Fruit fly (Drosophila melanogaster) whole organism, embryonic: Measurements from ENCODE around the gene siz.
A peak's percentile ranks its signal among the peaks of the same experiment; 100 is the strongest.

Experiments used
- Atf3 ChIP-seq: fragments of 200-800 bp; sonication (Bioruptor generic); optimal IDR thresholded peaks from 3 replicates; lab custom pipeline; 2016; ENCODE audit warnings: missing biosample characterization, missing genetic modification characterization
- Atf6 ChIP-seq: fragments of 200-800 bp; sonication (Bioruptor generic); IDR thresholded peaks from 2 replicates; pipeline ENCODE4 v1.3.6; 2022; ENCODE audit warnings: missing biosample characterization, missing genetic modification characterization
- C15 ChIP-seq: fragments of 200-800 bp; sonication (Bioruptor generic); IDR thresholded peaks from 3 replicates; pipeline ENCODE4 v1.3.6; 2022; ENCODE audit warnings: missing biosample characterization, missing genetic modification characterization
- CG10209 ChIP-seq: fragments of 200-800 bp; sonication (Bioruptor generic); optimal IDR thresholded peaks from 3 replicates; lab custom pipeline; 2017; ENCODE audit warnings: missing biosample characterization, mild to moderate bottlenecking, missing genetic modification characterization, missing genetic modification reagents
- CG10654 ChIP-seq: fragments of 200-800 bp; sonication (Bioruptor generic); optimal IDR thresholded peaks from 2 replicates; lab custom pipeline; 2016; ENCODE audit warnings: missing biosample characterization, missing genetic modification characterization
- CG10979 ChIP-seq: fragments of 200-800 bp; sonication (Bioruptor generic); optimal IDR thresholded peaks from 2 replicates; lab custom pipeline; 2018; ENCODE audit warnings: missing biosample characterization, mild to moderate bottlenecking, missing genetic modification characterization, moderate library complexity
- CG11695 ChIP-seq: fragments of 200-800 bp; sonication (Bioruptor generic); IDR thresholded peaks from 3 replicates; pipeline ENCODE4 v1.3.6; 2022; ENCODE audit warnings: missing biosample characterization, missing genetic modification characterization
- CG12744 ChIP-seq: fragments of 200-800 bp; sonication (Bioruptor generic); optimal IDR thresholded peaks from 2 replicates; lab custom pipeline; 2016; ENCODE audit warnings: missing biosample characterization, missing genetic modification characterization
- CG12769 ChIP-seq: fragments of 200-800 bp; sonication (Bioruptor generic); optimal IDR thresholded peaks from 2 replicates; lab custom pipeline; 2019; ENCODE audit warnings: missing biosample characterization, mild to moderate bottlenecking, missing genetic modification characterization, moderate library complexity
- CG13296 ChIP-seq: fragments of 200-800 bp; sonication (Bioruptor generic); optimal IDR thresholded peaks from 3 replicates; lab custom pipeline; 2018; ENCODE audit warnings: missing biosample characterization, mild to moderate bottlenecking, missing genetic modification characterization
- CG15601 ChIP-seq: fragments of 200-800 bp; sonication (Bioruptor generic); optimal IDR thresholded peaks from 3 replicates; lab custom pipeline; 2019; ENCODE audit warnings: missing biosample characterization, mild to moderate bottlenecking, missing genetic modification characterization, moderate library complexity
- CG16815 ChIP-seq: fragments of 200-800 bp; sonication (Bioruptor generic); optimal IDR thresholded peaks from 3 replicates; lab custom pipeline; 2017; ENCODE audit warnings: missing biosample characterization, mild to moderate bottlenecking, missing genetic modification characterization
- CG3163 ChIP-seq: fragments of 200-800 bp; sonication (Bioruptor generic); optimal IDR thresholded peaks from 3 replicates; lab custom pipeline; 2016; ENCODE audit warnings: missing biosample characterization, missing genetic modification characterization
- CG32767 ChIP-seq: fragments of 200-800 bp; sonication (Bioruptor generic); IDR thresholded peaks from 2 replicates; pipeline ENCODE4 v1.3.6; 2022; ENCODE audit warnings: missing biosample characterization, missing genetic modification characterization
- CG32772 ChIP-seq: fragments of 200-800 bp; sonication (Bioruptor generic); IDR thresholded peaks from 2 replicates; pipeline ENCODE4 v1.3.6; 2022; ENCODE audit warnings: missing biosample characterization, missing genetic modification characterization
- CG3407 ChIP-seq: fragments of 200-800 bp; sonication (Bioruptor generic); optimal IDR thresholded peaks from 2 replicates; lab custom pipeline; 2018; ENCODE audit warnings: missing biosample characterization, mild to moderate bottlenecking, missing genetic modification characterization
- CG3726 ChIP-seq: fragments of 200-800 bp; sonication (Bioruptor generic); IDR thresholded peaks from 3 replicates; pipeline ENCODE4, ENCODE4 v1.3.6; 2022; ENCODE audit warnings: missing biosample characterization, missing genetic modification characterization
- CG4282 ChIP-seq: fragments of 200-800 bp; sonication (Bioruptor generic); optimal IDR thresholded peaks from 2 replicates; lab custom pipeline; 2016; ENCODE audit warnings: missing biosample characterization, missing genetic modification characterization
- CG4404 ChIP-seq: fragments of 200-800 bp; sonication (Bioruptor generic); IDR thresholded peaks from 2 replicates; pipeline ENCODE4 v1.3.6; 2022; ENCODE audit warnings: missing biosample characterization, missing genetic modification characterization
- CG4854 ChIP-seq: fragments of 200-800 bp; sonication (Bioruptor generic); optimal IDR thresholded peaks from 2 replicates; lab custom pipeline; 2016; ENCODE audit warnings: missing biosample characterization, missing genetic modification characterization, inconsistent platforms
- CG5180 ChIP-seq: fragments of 200-800 bp; sonication (Bioruptor generic); optimal IDR thresholded peaks from 3 replicates; lab custom pipeline; 2017; ENCODE audit warnings: missing biosample characterization, missing genetic modification characterization, mild to moderate bottlenecking, moderate library complexity, missing genetic modification reagents
- CG6854 ChIP-seq: fragments of 200-800 bp; sonication (Bioruptor generic); optimal IDR thresholded peaks from 3 replicates; lab custom pipeline; 2017; ENCODE audit warnings: missing biosample characterization, mild to moderate bottlenecking, missing genetic modification characterization
- CG8924 ChIP-seq: fragments of 200-800 bp; optimal IDR thresholded peaks from 3 replicates; lab custom pipeline; 2019; ENCODE audit warnings: missing biosample characterization, mild to moderate bottlenecking, missing genetic modification characterization, moderate library complexity
- CG8944 ChIP-seq: fragments of 200-800 bp; sonication (Bioruptor generic); optimal IDR thresholded peaks from 3 replicates; lab custom pipeline; 2016; ENCODE audit warnings: missing biosample characterization, missing genetic modification characterization
- Chrac-16 ChIP-seq: fragments of 200-800 bp; sonication (Bioruptor generic); optimal IDR thresholded peaks from 3 replicates; lab custom pipeline; 2016; ENCODE audit warnings: missing biosample characterization, missing genetic modification characterization
- D ChIP-seq, 2 experiments: fragments of 200-800 bp in 1 of 2; fragments of >200 bp in 1 of 2; sonication (Bioruptor generic) in 1 of 2; optimal IDR thresholded peaks; 2 replicates in 1 of 2; 3 replicates in 1 of 2; lab custom pipeline; 2017; ENCODE audit warnings: mild to moderate bottlenecking in 1 of 2, missing biosample characterization in 1 of 2, missing genetic modification characterization in 1 of 2, missing genetic modification reagents in 1 of 2
- Dek ChIP-seq: fragments of 200-800 bp; sonication (Bioruptor generic); optimal IDR thresholded peaks from 3 replicates; lab custom pipeline; 2019; ENCODE audit warnings: missing biosample characterization, mild to moderate bottlenecking, missing genetic modification characterization, moderate library complexity
- Dfd ChIP-seq, 2 experiments: fragments of >200 bp; optimal IDR thresholded peaks; 2 replicates each; lab custom pipeline; 2017; ENCODE audit warnings: missing biosample characterization in 2 of 2, missing genetic modification characterization in 2 of 2
- Drgx ChIP-seq: fragments of 200-800 bp; sonication (Bioruptor generic); IDR thresholded peaks from 2 replicates; pipeline ENCODE4 v1.3.6; 2022; ENCODE audit warnings: missing biosample characterization, missing genetic modification characterization
- Ets65A ChIP-seq: fragments of 200-800 bp; sonication (Bioruptor generic); peaks from one replicate; lab custom pipeline; 2016; ENCODE audit warnings: missing biosample characterization, missing genetic modification characterization
- Lpt ChIP-seq: fragments of >200 bp; optimal IDR thresholded peaks from 2 replicates; lab custom pipeline; 2018; ENCODE audit warnings: missing biosample characterization, missing genetic modification characterization
- MBD-R2 ChIP-seq: fragments of 200-800 bp; sonication (Bioruptor generic); IDR thresholded peaks from 2 replicates; pipeline ENCODE4 v1.3.6; 2022; ENCODE audit warnings: missing biosample characterization, missing genetic modification characterization
- MTF-1 ChIP-seq: fragments of 200-800 bp; sonication (Bioruptor generic); optimal IDR thresholded peaks from 2 replicates; lab custom pipeline; 2018; ENCODE audit warnings: missing biosample characterization, mild to moderate bottlenecking, missing genetic modification characterization, borderline replicate concordance
- NC2α ChIP-seq: fragments of 200-800 bp; sonication (Bioruptor generic); optimal IDR thresholded peaks from 2 replicates; lab custom pipeline; 2016; ENCODE audit warnings: missing biosample characterization, missing genetic modification characterization
- dysf ChIP-seq: fragments of 200-800 bp; sonication (Bioruptor generic); IDR thresholded peaks from 3 replicates; pipeline ENCODE4 v1.3.6; 2022; ENCODE audit warnings: missing biosample characterization, missing genetic modification characterization
- ewg ChIP-seq: fragments of 200-800 bp; sonication (Bioruptor generic); optimal IDR thresholded peaks from 3 replicates; lab custom pipeline; 2017; ENCODE audit warnings: mild to moderate bottlenecking, missing biosample characterization, missing genetic modification reagents, missing genetic modification characterization
- gcm ChIP-seq: fragments of 200-800 bp; sonication (Bioruptor generic); optimal IDR thresholded peaks from 2 replicates; lab custom pipeline; 2019; ENCODE audit warnings: missing biosample characterization, mild to moderate bottlenecking, missing genetic modification characterization, moderate library complexity
- her ChIP-seq: fragments of 200-800 bp; sonication (Bioruptor generic); optimal IDR thresholded peaks from 2 replicates; lab custom pipeline; 2016; ENCODE audit warnings: missing biosample characterization, missing genetic modification characterization
- inv ChIP-seq: fragments of 200-800 bp; sonication (Bioruptor generic); IDR thresholded peaks from 2 replicates; pipeline ENCODE4 v1.3.6; 2022; ENCODE audit warnings: missing biosample characterization, missing genetic modification characterization; ENCODE audit not compliant: partially characterized antibody
- kah ChIP-seq: fragments of 200-800 bp; sonication (Bioruptor generic); optimal IDR thresholded peaks from 2 replicates; lab custom pipeline; 2018; ENCODE audit warnings: missing biosample characterization, mild to moderate bottlenecking, missing genetic modification characterization
- knrl ChIP-seq: fragments of 200-800 bp; sonication (Bioruptor generic); IDR thresholded peaks from 3 replicates; pipeline ENCODE4 v1.3.6; 2022; ENCODE audit warnings: missing biosample characterization, missing genetic modification characterization; ENCODE audit not compliant: partially characterized antibody
- nau ChIP-seq: fragments of 200-800 bp; sonication (Bioruptor generic); optimal IDR thresholded peaks from 3 replicates; lab custom pipeline; 2017; ENCODE audit warnings: missing biosample characterization, mild to moderate bottlenecking, missing genetic modification characterization, missing genetic modification reagents
- nerfin-2 ChIP-seq: fragments of 200-800 bp; sonication (Bioruptor generic); IDR thresholded peaks from 2 replicates; pipeline ENCODE4 v1.3.6; 2022; ENCODE audit warnings: missing biosample characterization, missing genetic modification characterization; ENCODE audit not compliant: partially characterized antibody
- pros ChIP-seq: fragments of 200-800 bp; sonication (Bioruptor generic); optimal IDR thresholded peaks from 3 replicates; lab custom pipeline; 2019; ENCODE audit warnings: missing biosample characterization, mild to moderate bottlenecking, missing genetic modification characterization, moderate library complexity
- pum ChIP-seq: fragments of 200-800 bp; sonication (Bioruptor generic); optimal IDR thresholded peaks from 2 replicates; lab custom pipeline; 2016; ENCODE audit warnings: missing biosample characterization, missing genetic modification characterization
- run ChIP-seq: fragments of 200-800 bp; sonication (Bioruptor generic); optimal IDR thresholded peaks from 3 replicates; lab custom pipeline; 2018; ENCODE audit warnings: missing biosample characterization, mild to moderate bottlenecking, missing genetic modification characterization
- schlank ChIP-seq: fragments of 200-800 bp; sonication (Bioruptor generic); optimal IDR thresholded peaks from 2 replicates; lab custom pipeline; 2018; ENCODE audit warnings: missing biosample characterization, mild to moderate bottlenecking, missing genetic modification characterization
- sisA ChIP-seq: fragments of 200-800 bp; sonication (Bioruptor generic); IDR thresholded peaks from 2 replicates; pipeline ENCODE4 v1.3.6; 2022; ENCODE audit warnings: missing biosample characterization, missing genetic modification characterization
- tna ChIP-seq: fragments of 200-800 bp; sonication (Bioruptor generic); IDR thresholded peaks from 2 replicates; pipeline ENCODE4 v1.3.6; 2022; ENCODE audit warnings: missing biosample characterization, missing genetic modification characterization; ENCODE audit not compliant: partially characterized antibody
- trh ChIP-seq: fragments of 200-800 bp; sonication (Bioruptor generic); optimal IDR thresholded peaks from 2 replicates; lab custom pipeline; 2016; ENCODE audit warnings: missing biosample characterization, missing genetic modification characterization

Gene siz

dm6 chr3L:21049417-21049914 lies 15.1 kb downstream of the siz start (continued):
- no peak for TF ChIP-seq CG13296
- peak; percentile 13 for TF ChIP-seq pum (GFP tag; lab: Kevin White, UChicago)
- peak; percentile 64 for TF ChIP-seq CG15601
- TF ChIP-seq tna, result no peak; the same call in 1 of the 2 replicates
- peak; percentile 51 for TF ChIP-seq gcm
- TF ChIP-seq CG12769 (tag; lab: Kevin White, UChicago), result peak; percentile 90
- no peak for TF ChIP-seq ewg (GFP tag; lab: Kevin White, UChicago)
- TF ChIP-seq CG6854, result no peak
- TF ChIP-seq Atf3 (GFP tag; lab: Kevin White, UChicago), result no peak
- TF ChIP-seq CG3726 (GFP tag; lab: Robert Waterston, UW), result no peak
- peak; percentile 56 for TF ChIP-seq CG4282
- TF ChIP-seq nau (GFP tag; lab: Kevin White, UChicago), result no peak
- TF ChIP-seq NC2α (GFP tag; lab: Kevin White, UChicago), result no peak
- no peak for TF ChIP-seq C15 (GFP tag; lab: Robert Waterston, UW)
- no peak for TF ChIP-seq CG10654 (GFP tag; lab: Kevin White, UChicago)
- TF ChIP-seq Drgx, result peak; percentile 37
- TF ChIP-seq CG4854, result no peak
- TF ChIP-seq trh (GFP tag; lab: Kevin White, UChicago), result no peak
- peak; percentile 79 for TF ChIP-seq pros (GFP tag; lab: Kevin White, UChicago)
- peak; percentile 33 for TF ChIP-seq CG12744 (GFP tag; lab: Kevin White, UChicago)
- TF ChIP-seq Chrac-16, result no peak
- TF ChIP-seq MBD-R2, result 0 out of 2 replicates have a peak, but pooled peaks have one; percentile 7
- peak; percentile 51 for TF ChIP-seq Dek
- TF ChIP-seq CG32767 (GFP tag; lab: Robert Waterston, UW), result no peak
- peak; percentile 61 for TF ChIP-seq Ets65A (GFP tag; lab: Kevin White, UChicago)
- TF ChIP-seq CG11695, result no peak
- no peak for TF ChIP-seq kah
- TF ChIP-seq CG3407 (GFP tag; lab: Kevin White, UChicago), result no peak
- no peak for TF ChIP-seq CG32772 (GFP tag; lab: Robert Waterston, UW)
- no peak for TF ChIP-seq CG10209 (GFP tag; lab: Kevin White, UChicago)
- TF ChIP-seq nerfin-2, result no peak
- TF ChIP-seq D (optimal IDR thresholded peaks at IDR 0.05; lab: Kevin White, UChicago), result no peak
- no peak for TF ChIP-seq D (GFP tag; optimal IDR thresholded peaks at IDR 0.05; lab: Kevin White, UChicago)
- no peak for TF ChIP-seq CG8944 (GFP tag; lab: Kevin White, UChicago)
- no peak for TF ChIP-seq run (tag; lab: Kevin White, UChicago)
- TF ChIP-seq her (GFP tag; lab: Kevin White, UChicago), result peak; percentile 65
- TF ChIP-seq CG16815, result no peak
- TF ChIP-seq sisA, result peak; percentile 27; the same call in 1 of the 2 replicates
- TF ChIP-seq CG3163, result peak; percentile 60
- TF ChIP-seq knrl (GFP tag; lab: Robert Waterston, UW), result peak; percentile 39; the same call in 1 of the 3 replicates
- peak; percentile 24 for TF ChIP-seq MTF-1 (GFP tag; lab: Kevin White, UChicago)
- TF ChIP-seq dysf, result 0 out of 3 replicates have a peak, but pooled peaks have one; percentile 19
- TF ChIP-seq schlank (tag; lab: Kevin White, UChicago), result no peak
- no peak for TF ChIP-seq Atf6
- TF ChIP-seq CG10979 (tag; lab: Kevin White, UChicago), result peak; percentile 100
- TF ChIP-seq CG5180 (GFP tag; lab: Kevin White, UChicago), result peak; percentile 34
- no peak for TF ChIP-seq CG8924
- no peak for TF ChIP-seq Lpt
- no peak for TF ChIP-seq Dfd (GFP tag; optimal IDR thresholded peaks at IDR 0.05; lab: Kevin White, UChicago)
- TF ChIP-seq inv (GFP tag; lab: Robert Waterston, UW), result no peak; the same call in 1 of the 2 replicates
- TF ChIP-seq CG4404 (GFP tag; lab: Robert Waterston, UW), result no peak
